Worm (Caenorhabditis elegans): ENCODE results near the gene grld-1.

- TF ChIP-seq B0310.2 (tag; optimal IDR thresholded peaks at IDR 0.05) (no peak), ama-1 (optimal IDR thresholded peaks at IDR 0.05) (no peak)
Measured at ce11 chrIV:121607-122006, 4.1 kb downstream of the grld-1 start, which contains the start of gene tut-1.
